Worm (Caenorhabditis elegans) whole organism, young adult: ENCODE measurements around the gene F26F4.9.
A peak's percentile ranks its signal among the peaks of the same experiment; 100 is the strongest.

ENCODE experiments used
- B0336.3 ChIP-seq: fragments of 200-800 bp; sonication (Bioruptor generic); IDR thresholded peaks from 2 replicates; pipeline ENCODE4 v1.3.6; 2022; ENCODE audit warnings: missing genetic modification characterization, missing compliant biosample characterization
- D2030.7 ChIP-seq: fragments of 200-800 bp; sonication (Bioruptor generic); IDR thresholded peaks from 2 replicates; pipeline ENCODE4 v1.3.6; 2022; ENCODE audit warnings: missing genetic modification reagents, missing genetic modification characterization, missing compliant biosample characterization
- F39B2.1 ChIP-seq: fragments of 200-800 bp; sonication (Bioruptor generic); IDR thresholded peaks from 2 replicates; pipeline ENCODE4 v1.3.6; 2022; ENCODE audit warnings: missing genetic modification reagents, missing genetic modification characterization, missing compliant biosample characterization
- F52B5.7 ChIP-seq: sonication (generic microtip); optimal IDR thresholded peaks from 2 replicates; lab custom pipeline; 2016; ENCODE audit warnings: mild to moderate bottlenecking, missing genetic modification characterization, missing compliant biosample characterization
- F57A8.1 ChIP-seq: fragments of 200-800 bp; sonication (Bioruptor generic); optimal IDR thresholded peaks from 2 replicates; lab custom pipeline; 2018; ENCODE audit warnings: mild to moderate bottlenecking, missing genetic modification characterization, moderate library complexity, missing compliant biosample characterization
- T07F8.4 ChIP-seq: sonication (generic microtip); optimal IDR thresholded peaks from 2 replicates; lab custom pipeline; 2016; ENCODE audit warnings: mild to moderate bottlenecking, missing genetic modification characterization, moderate library complexity, missing compliant biosample characterization
- T26A5.8 ChIP-seq: sonication (generic microtip); optimal IDR thresholded peaks from 2 replicates; lab custom pipeline; 2016; ENCODE audit warnings: missing genetic modification characterization, missing compliant biosample characterization
- Y56A3A.18 ChIP-seq: fragments of 200-800 bp; sonication (Bioruptor generic); IDR thresholded peaks from 2 replicates; pipeline ENCODE4 v1.3.6; 2022; ENCODE audit warnings: missing genetic modification reagents, missing genetic modification characterization, missing compliant biosample characterization
- Y79H2A.3 ChIP-seq: fragments of 200-800 bp; sonication (Bioruptor generic); conservative IDR thresholded peaks from 2 replicates; pipeline ENCODE4 v1.3.6; 2022; ENCODE audit warnings: missing genetic modification reagents, missing genetic modification characterization, missing compliant biosample characterization
- Y95B8A.8 ChIP-seq: fragments of 200-800 bp; sonication (Bioruptor generic); IDR thresholded peaks from 2 replicates; pipeline ENCODE4 v1.3.6; 2022; ENCODE audit warnings: missing genetic modification reagents, missing genetic modification characterization, missing compliant biosample characterization
- ZK185.1 ChIP-seq: sonication (generic microtip); optimal IDR thresholded peaks from 2 replicates; lab custom pipeline; 2016; ENCODE audit warnings: mild to moderate bottlenecking, missing genetic modification characterization, missing compliant biosample characterization; ENCODE audit not compliant: poor library complexity, severe bottlenecking
- ama-1 ChIP-seq, 3 experiments: fragments of 150-350 bp in 1 of 3; sonication (generic microtip) in 2 of 3; optimal IDR thresholded peaks; 2 replicates each; lab custom pipeline; 2014 to 2018; ENCODE audit warnings: missing biosample characterization in 2 of 3, missing genetic modification characterization in 2 of 3, missing genetic modification reagents in 2 of 3
- aptf-3 ChIP-seq: fragments of 200-800 bp; sonication (Bioruptor generic); IDR thresholded peaks from 2 replicates; pipeline ENCODE4 v1.3.6; 2022; ENCODE audit warnings: missing genetic modification characterization, missing compliant biosample characterization
- attf-6 ChIP-seq: fragments of 200-800 bp; sonication (Bioruptor generic); IDR thresholded peaks from 2 replicates; pipeline ENCODE4 v1.3.6; 2022; ENCODE audit warnings: missing genetic modification reagents, missing genetic modification characterization, missing compliant biosample characterization
- ccch-3 ChIP-seq: fragments of 200-800 bp; sonication (Bioruptor generic); optimal IDR thresholded peaks from 2 replicates; lab custom pipeline; 2018; ENCODE audit warnings: mild to moderate bottlenecking, missing genetic modification characterization, missing compliant biosample characterization
- cebp-2 ChIP-seq: fragments of 200-800 bp; sonication (Bioruptor generic); IDR thresholded peaks from 2 replicates; pipeline ENCODE4 v1.3.6; 2022; ENCODE audit warnings: missing genetic modification characterization, missing compliant biosample characterization
- ceh-40 ChIP-seq: fragments of 200-800 bp; sonication (Bioruptor generic); IDR thresholded peaks from 2 replicates; pipeline ENCODE4 v1.3.6; 2022; ENCODE audit warnings: missing genetic modification characterization, missing compliant biosample characterization
- ceh-79 ChIP-seq: sonication (generic microtip); optimal IDR thresholded peaks from 2 replicates; lab custom pipeline; 2017; ENCODE audit warnings: mild to moderate bottlenecking, missing genetic modification characterization, missing compliant biosample characterization
- dpff-1 ChIP-seq: sonication (generic microtip); optimal IDR thresholded peaks from 2 replicates; lab custom pipeline; 2017; ENCODE audit warnings: mild to moderate bottlenecking, missing genetic modification characterization, missing compliant biosample characterization
- efl-1 ChIP-seq: fragments of 150-350 bp; optimal IDR thresholded peaks from 2 replicates; lab custom pipeline; 2014; ENCODE audit warnings: missing biosample characterization, missing genetic modification reagents, missing genetic modification characterization
- egl-18 ChIP-seq: fragments of 200-800 bp; sonication (Bioruptor generic); IDR thresholded peaks from 2 replicates; pipeline ENCODE4 v1.3.6; 2022; ENCODE audit warnings: missing genetic modification reagents, missing genetic modification characterization, missing compliant biosample characterization
- ekl-4 ChIP-seq: fragments of 200-800 bp; sonication (Bioruptor generic); IDR thresholded peaks from 2 replicates; pipeline ENCODE4 v1.3.6; 2022; ENCODE audit warnings: missing genetic modification reagents, missing genetic modification characterization, missing compliant biosample characterization
- ets-4 ChIP-seq: fragments of 200-800 bp; sonication (Bioruptor generic); optimal IDR thresholded peaks from 2 replicates; lab custom pipeline; 2018; ENCODE audit warnings: mild to moderate bottlenecking, missing genetic modification characterization, missing compliant biosample characterization
- him-1 ChIP-seq: sonication (generic microtip); optimal IDR thresholded peaks from 2 replicates; lab custom pipeline; 2016; ENCODE audit warnings: missing genotype, missing genetic modification reagents, missing genetic modification characterization, missing compliant biosample characterization
- hlh-12 ChIP-seq: sonication (generic microtip); optimal IDR thresholded peaks from 2 replicates; lab custom pipeline; 2016; ENCODE audit warnings: missing genetic modification characterization, missing compliant biosample characterization
- hlh-26 ChIP-seq: fragments of 200-800 bp; sonication (Bioruptor generic); conservative IDR thresholded peaks from 2 replicates; pipeline ENCODE4 v1.3.6; 2022; ENCODE audit warnings: missing genetic modification reagents, missing genetic modification characterization, missing compliant biosample characterization
- lin-26 ChIP-seq: fragments of 200-800 bp; sonication (Bioruptor generic); IDR thresholded peaks from 2 replicates; pipeline ENCODE4 v1.3.6; 2022; ENCODE audit warnings: missing genetic modification reagents, missing genetic modification characterization, missing compliant biosample characterization
- madf-10 ChIP-seq: sonication (generic microtip); optimal IDR thresholded peaks from 2 replicates; lab custom pipeline; 2016; ENCODE audit warnings: mild to moderate bottlenecking, missing genetic modification characterization, missing compliant biosample characterization
- madf-3 ChIP-seq: fragments of 200-800 bp; sonication (Bioruptor generic); IDR thresholded peaks from 2 replicates; pipeline ENCODE4 v1.3.6; 2022; ENCODE audit warnings: missing genetic modification reagents, missing genetic modification characterization, missing compliant biosample characterization
- nhr-120 ChIP-seq: fragments of 200-800 bp; sonication (Bioruptor generic); IDR thresholded peaks from 2 replicates; pipeline ENCODE4 v1.3.6; 2022; ENCODE audit warnings: missing genetic modification characterization, missing compliant biosample characterization
- pha-4 ChIP-seq: fragments of 150-350 bp; sonication (generic microtip); optimal IDR thresholded peaks from 2 replicates; lab custom pipeline; 2014; ENCODE audit warnings: missing biosample characterization, missing genetic modification reagents, missing genetic modification characterization
- rec-8 ChIP-seq, 2 experiments: sonication (generic microtip); optimal IDR thresholded peaks; 2 replicates each; lab custom pipeline; 2016; ENCODE audit warnings: mild to moderate bottlenecking in 2 of 2, missing genetic modification characterization in 2 of 2, missing genetic modification reagents in 2 of 2, missing genotype in 2 of 2, missing biosample characterization in 1 of 2, missing compliant biosample characterization in 1 of 2, moderate library complexity in 1 of 2
- rpc-1 ChIP-seq, 2 experiments: fragments of 150-350 bp in 1 of 2; sonication (generic microtip) in 1 of 2; optimal IDR thresholded peaks; 2 replicates each; lab custom pipeline; 2014 to 2018; ENCODE audit warnings: missing biosample characterization in 1 of 2, missing genetic modification characterization in 1 of 2, missing genetic modification reagents in 1 of 2, missing genotype in 1 of 2
- sdz-38 ChIP-seq: sonication (generic microtip); optimal IDR thresholded peaks from 2 replicates; lab custom pipeline; 2016; ENCODE audit warnings: missing genotype, missing genetic modification characterization, missing compliant biosample characterization
- snpc-1.3 ChIP-seq: sonication (generic microtip); optimal IDR thresholded peaks from 2 replicates; lab custom pipeline; 2017; ENCODE audit warnings: missing genetic modification characterization, mild to moderate bottlenecking, missing compliant biosample characterization, antibody characterized with exemption, moderate library complexity, missing genotype, missing genetic modification reagents; ENCODE audit not compliant: insufficient read depth
- snpc-3.4 ChIP-seq: sonication (generic microtip); optimal IDR thresholded peaks from 2 replicates; lab custom pipeline; 2017; ENCODE audit warnings: missing genetic modification characterization, mild to moderate bottlenecking, missing compliant biosample characterization, antibody characterized with exemption, moderate library complexity, missing genotype, missing genetic modification reagents
- snpc-4 ChIP-seq, 5 experiments: fragments of 150-350 bp in 1 of 5; sonication (generic microtip) in 4 of 5; optimal IDR thresholded peaks; 2 replicates each; lab custom pipeline; 2014 to 2018; ENCODE audit warnings: missing genetic modification characterization in 5 of 5, missing biosample characterization in 3 of 5, antibody characterized with exemption in 2 of 5, mild to moderate bottlenecking in 2 of 5, missing compliant biosample characterization in 2 of 5, missing genotype in 2 of 5, moderate library complexity in 2 of 5, missing genetic modification reagents in 1 of 5
- somi-1 ChIP-seq: fragments of 200-800 bp; sonication (Bioruptor generic); optimal IDR thresholded peaks from 2 replicates; lab custom pipeline; 2018; ENCODE audit warnings: mild to moderate bottlenecking, missing genetic modification characterization, missing compliant biosample characterization
- tbp1 ChIP-seq: fragments of 200-800 bp; sonication (Bioruptor generic); optimal IDR thresholded peaks from 2 replicates; lab custom pipeline; 2018; ENCODE audit warnings: mild to moderate bottlenecking, missing genetic modification characterization, missing compliant biosample characterization
- tlf-1 ChIP-seq: fragments of 200-800 bp; sonication (Bioruptor generic); optimal IDR thresholded peaks from 2 replicates; lab custom pipeline; 2018; ENCODE audit warnings: mild to moderate bottlenecking, missing genetic modification characterization, missing compliant biosample characterization
- xnd-1 ChIP-seq: sonication (generic microtip); optimal IDR thresholded peaks from 2 replicates; lab custom pipeline; 2016; ENCODE audit warnings: missing genotype, missing genetic modification reagents, missing genetic modification characterization, missing compliant biosample characterization
- zfh-2 ChIP-seq: fragments of 200-800 bp; sonication (Bioruptor generic); conservative IDR thresholded peaks from 2 replicates; pipeline ENCODE4 v1.3.6; 2022; ENCODE audit warnings: missing genetic modification reagents, missing genetic modification characterization, missing compliant biosample characterization
- ztf-18 ChIP-seq: sonication (generic microtip); optimal IDR thresholded peaks from 2 replicates; lab custom pipeline; 2016; ENCODE audit warnings: missing genotype, mild to moderate bottlenecking, missing genetic modification characterization, missing compliant biosample characterization
- ztf-22 ChIP-seq: fragments of 200-800 bp; sonication (Bioruptor generic); optimal IDR thresholded peaks from 2 replicates; lab custom pipeline; 2018; ENCODE audit warnings: mild to moderate bottlenecking, missing genetic modification characterization, moderate library complexity, missing compliant biosample characterization
- ztf-25 ChIP-seq: fragments of 200-800 bp; sonication (Bioruptor generic); IDR thresholded peaks from 2 replicates; pipeline ENCODE4 v1.3.6; 2022; ENCODE audit warnings: missing genetic modification reagents, missing genetic modification characterization, missing compliant biosample characterization
- ztf-3 ChIP-seq: fragments of 200-800 bp; sonication (Bioruptor generic); optimal IDR thresholded peaks from 2 replicates; lab custom pipeline; 2018; ENCODE audit warnings: mild to moderate bottlenecking, missing genetic modification characterization, missing compliant biosample characterization
- ztf-6 ChIP-seq: fragments of 200-800 bp; sonication (Bioruptor generic); IDR thresholded peaks from 2 replicates; pipeline ENCODE4 v1.3.6; 2022; ENCODE audit warnings: missing genetic modification reagents, missing genetic modification characterization, missing compliant biosample characterization

Gene F26F4.9

ce11 chrIII:4899728-4900127 lies 12.6 kb downstream of the F26F4.9 start (continued):
- TF ChIP-seq madf-10 (tag; lab: Kevin White, UChicago) (peak; percentile 95), rec-8 (tag; optimal IDR thresholded peaks at IDR 0.05; lab: Kevin White, UChicago) (no peak), ets-4 (GFP tag; lab: Kevin White, UChicago) (peak; percentile 99), ztf-25 (GFP tag; lab: Robert Waterston, UW) (0 out of 2 replicates have a peak, but pooled peaks have one; percentile 70), Y56A3A.18 (GFP tag; lab: Robert Waterston, UW) (peak; percentile 88), T26A5.8 (tag; lab: Kevin White, UChicago) (no peak), hlh-12 (tag; lab: Kevin White, UChicago) (no peak), F57A8.1 (GFP tag; lab: Kevin White, UChicago) (peak; percentile 22), F52B5.7 (tag; lab: Kevin White, UChicago) (peak; percentile 95), ekl-4 (GFP tag; lab: Robert Waterston, UW) (peak; percentile 98), sdz-38 (tag; lab: Kevin White, UChicago) (no peak), tlf-1 (GFP tag; lab: Kevin White, UChicago) (peak; percentile 98), cebp-2 (GFP tag; lab: Robert Waterston, UW) (no peak), lin-26 (GFP tag; lab: Robert Waterston, UW) (peak; percentile 92), zfh-2 (GFP tag; lab: Robert Waterston, UW) (peak; percentile 100), hlh-26 (no peak), him-1 (tag; lab: Kevin White, UChicago) (no peak), ztf-3 (peak; percentile 98), egl-18 (peak; percentile 94), ceh-79 (tag; lab: Kevin White, UChicago) (peak; percentile 93), aptf-3 (GFP tag; lab: Robert Waterston, UW) (no peak), Y95B8A.8 (GFP tag; lab: Robert Waterston, UW) (peak; percentile 96), ccch-3 (no peak), D2030.7 (peak; percentile 41), efl-1 (GFP tag; lab: Kevin White, UChicago) (peak; percentile 66), tbp1 (peak; percentile 77), ceh-40 (GFP tag; lab: Robert Waterston, UW) (no peak), snpc-3.4 (tag; lab: Kevin White, UChicago) (no peak), snpc-1.3 (no peak), pha-4 (tag; lab: Kevin White, UChicago) (peak; percentile 84), B0336.3 (GFP tag; lab: Robert Waterston, UW) (peak; percentile 100), F39B2.1 (GFP tag; lab: Robert Waterston, UW) (no peak), dpff-1 (tag; lab: Kevin White, UChicago) (peak; percentile 7), ama-1 (optimal IDR thresholded peaks at IDR 0.05; lab: Kevin White, UChicago) (no peak), ama-1 (GFP tag; optimal IDR thresholded peaks at IDR 0.05; lab: Kevin White, UChicago) (no peak), nhr-120 (GFP tag; lab: Robert Waterston, UW) (no peak), rpc-1 (optimal IDR thresholded peaks at IDR 0.05; lab: Kevin White, UChicago) (no peak), rpc-1 (tag; optimal IDR thresholded peaks at IDR 0.05; lab: Kevin White, UChicago) (no peak), ztf-22 (GFP tag; lab: Kevin White, UChicago) (peak; percentile 99), attf-6 (0 out of 2 replicates have a peak, but pooled peaks have one; percentile 62), ZK185.1 (peak; percentile 96), madf-3 (GFP tag; lab: Robert Waterston, UW) (peak; percentile 95), Y79H2A.3 (GFP tag; lab: Robert Waterston, UW) (peak; percentile 76), ztf-18 (tag; lab: Kevin White, UChicago) (peak; percentile 87), somi-1 (peak; percentile 100), ztf-6 (GFP tag; lab: Robert Waterston, UW) (peak; percentile 96), xnd-1 (no peak), T07F8.4 (tag; lab: Kevin White, UChicago) (peak; percentile 38), snpc-4 (GFP tag; optimal IDR thresholded peaks at IDR 0.05; lab: Kevin White, UChicago) (peak; percentile 69), snpc-4 (tag; optimal IDR thresholded peaks at IDR 0.05; lab: Kevin White, UChicago) (peak; percentile 77 to 91 (median 82))
